Worm (Caenorhabditis elegans): ENCODE data around the gene C33B4.4.

DNA sequence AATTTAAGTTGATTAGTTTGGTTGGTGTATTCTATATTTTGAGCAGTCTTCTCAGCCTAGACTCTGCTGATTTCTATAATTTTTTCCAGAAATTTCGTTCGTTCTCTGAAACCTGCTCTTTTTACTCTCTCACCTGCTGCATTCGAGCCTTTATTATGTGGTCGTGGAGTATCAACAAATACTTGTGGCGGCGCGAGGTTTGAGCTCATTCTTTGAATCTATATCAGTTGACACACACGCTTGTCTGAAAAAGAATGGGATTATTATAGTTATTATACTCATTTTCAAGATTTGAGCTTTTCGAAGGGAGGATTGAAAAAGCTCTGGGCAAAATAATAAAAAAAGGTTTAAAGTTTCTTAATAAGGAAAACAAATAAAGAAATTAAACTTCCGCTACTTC, 7.2 kb downstream of the C33B4.4 start:
- TF ChIP-seq pqm-1 (tag; optimal IDR thresholded peaks at IDR 0.05) (no peak), sox-2 (GFP tag; IDR thresholded peaks at IDR 0.05) (no peak), ama-1 (optimal IDR thresholded peaks at IDR 0.05) (no peak), sdc-2 (tag; optimal IDR thresholded peaks at IDR 0.05) (no peak), ceh-24 (tag; optimal IDR thresholded peaks at IDR 0.05) (no peak), gmeb-2 (tag; optimal IDR thresholded peaks at IDR 0.05) (no peak), fkh-10 (GFP tag; optimal IDR thresholded peaks at IDR 0.05) (no peak)
